Worm (Caenorhabditis elegans): ENCODE measurements around the gene F20D6.15.

ce11 chrV:8170300-8170699, 18.0 kb downstream of the F20D6.15 start:
- TF ChIP-seq him-1 (tag; optimal IDR thresholded peaks at IDR 0.05), result no peak
- TF ChIP-seq W03F9.2 (tag; optimal IDR thresholded peaks at IDR 0.05), result no peak
- TF ChIP-seq dao-5 (tag; optimal IDR thresholded peaks at IDR 0.05), result no peak

Data from whole organism, L4/young adult.